Fruit fly (Drosophila melanogaster): ENCODE data around the gene CheB38a.
A peak's percentile ranks its signal among the peaks of the same experiment; 100 is the strongest.

Gene CheB38a

dm6 chr2L:20780768-20781167 is 37.6 kb downstream of the CheB38a start (continued):
- TF ChIP-seq Dfd (GFP tag; optimal IDR thresholded peaks at IDR 0.05) (no peak), CG13775 (GFP tag; optimal IDR thresholded peaks at IDR 0.05) (no peak), fd3F (GFP tag; optimal IDR thresholded peaks at IDR 0.05) (peak; percentile 56), Dbx (GFP tag; IDR thresholded peaks at IDR 0.05) (peak; percentile 11; the same call in 1 of the 3 replicates), CkIIα-i1 (GFP tag; IDR thresholded peaks at IDR 0.05) (no peak), CG15479 (GFP tag; optimal IDR thresholded peaks at IDR 0.05) (peak; percentile 86), aop (GFP tag; IDR thresholded peaks at IDR 0.05) (no peak), Nf-YB (GFP tag; optimal IDR thresholded peaks at IDR 0.05) (peak; percentile 51), pho (GFP tag; optimal IDR thresholded peaks at IDR 0.05) (peak; percentile 4), MTF-1 (GFP tag; optimal IDR thresholded peaks at IDR 0.05; ENCODE audit: borderline replicate concordance) (peak; percentile 85), Meics (GFP tag; optimal IDR thresholded peaks at IDR 0.05) (peak; percentile 73), fd64A (GFP tag; optimal IDR thresholded peaks at IDR 0.05) (peak; percentile 77), Abd-B (GFP tag; optimal IDR thresholded peaks at IDR 0.05) (no peak), Gug (GFP tag; IDR thresholded peaks at IDR 0.05) (no peak), dati (GFP tag; IDR thresholded peaks at IDR 0.05) (0 out of 2 replicates have a peak, but pooled peaks have one; percentile 48), al (GFP tag; IDR thresholded peaks at IDR 0.05) (no peak), tup (GFP tag; optimal IDR thresholded peaks at IDR 0.05) (peak; percentile 18), CG2202 (tag; optimal IDR thresholded peaks at IDR 0.05) (peak; percentile 67), CG3407 (GFP tag; optimal IDR thresholded peaks at IDR 0.05) (peak; percentile 78), ara (GFP tag; IDR thresholded peaks at IDR 0.05) (peak; percentile 50; the same call in 1 of the 2 replicates), Doc2 (GFP tag; IDR thresholded peaks at IDR 0.05) (no peak), CG3281 (GFP tag; optimal IDR thresholded peaks at IDR 0.05) (peak; percentile 70), Usf (GFP tag; optimal IDR thresholded peaks at IDR 0.05) (peak; percentile 30), CG30020 (tag; optimal IDR thresholded peaks at IDR 0.05) (no peak), B-H2 (GFP tag; optimal IDR thresholded peaks at IDR 0.05) (peak; percentile 16), sc (optimal IDR thresholded peaks at IDR 0.05) (no peak), sc (GFP tag; optimal IDR thresholded peaks at IDR 0.05) (peak; percentile 34), Jarid2 (GFP tag; optimal IDR thresholded peaks at IDR 0.05) (peak; percentile 32), bsh (GFP tag; optimal IDR thresholded peaks at IDR 0.05) (peak in 1 of 2 experiments; percentile 66), scrt (GFP tag; optimal IDR thresholded peaks at IDR 0.05) (peak; percentile 76), Nf-YC (tag; optimal IDR thresholded peaks at IDR 0.05) (peak; percentile 20), CG15011 (GFP tag; optimal IDR thresholded peaks at IDR 0.05) (peak; percentile 61), br (optimal IDR thresholded peaks at IDR 0.05) (no peak), danr (GFP tag; IDR thresholded peaks at IDR 0.05) (peak; percentile 27; the same call in 1 of the 2 replicates), CG13894 (tag; optimal IDR thresholded peaks at IDR 0.05) (peak; percentile 37), CG4820 (GFP tag; optimal IDR thresholded peaks at IDR 0.05) (no peak), CG14860 (GFP tag; IDR thresholded peaks at IDR 0.05; ENCODE audit: partially characterized antibody) (no peak), Hsf (GFP tag; optimal IDR thresholded peaks at IDR 0.05) (peak; percentile 38), PHDP (tag; optimal IDR thresholded peaks at IDR 0.05) (peak; percentile 54), Hmr (GFP tag; optimal IDR thresholded peaks at IDR 0.05) (peak; percentile 82), knrl (GFP tag; IDR thresholded peaks at IDR 0.05; ENCODE audit: partially characterized antibody) (no peak), CG34224 (GFP tag; IDR thresholded peaks at IDR 0.05; ENCODE audit: partially characterized antibody) (no peak), CG11456 (GFP tag; IDR thresholded peaks at IDR 0.05) (no peak), Hr3 (GFP tag; optimal IDR thresholded peaks at IDR 0.05) (no peak), ftz-f1 (GFP tag; optimal IDR thresholded peaks at IDR 0.05) (no peak), gcm (GFP tag; optimal IDR thresholded peaks at IDR 0.05) (peak; percentile 33), ranshi (GFP tag; IDR thresholded peaks at IDR 0.05) (peak; percentile 53; the same call in 1 of the 2 replicates), Sin3A (optimal IDR thresholded peaks at IDR 0.05) (no peak), TFAM (GFP tag; optimal IDR thresholded peaks at IDR 0.05) (peak; percentile 29), CG12942 (GFP tag; optimal IDR thresholded peaks at IDR 0.05) (peak; percentile 24), D19B (GFP tag; optimal IDR thresholded peaks at IDR 0.05) (peak; percentile 40)

All from whole organism, embryonic.